Worm (Caenorhabditis elegans) whole organism, midembryonic: ENCODE results near the gene xbx-4.

Experiments
- T22C8.4 ChIP-seq: fragments of 200-800 bp; sonication (Bioruptor generic); IDR thresholded peaks from 2 replicates; pipeline ENCODE4 v1.3.6; 2022; ENCODE audit warnings: missing genetic modification characterization, missing compliant biosample characterization
- cog-1 ChIP-seq: sonication (generic microtip); optimal IDR thresholded peaks from 2 replicates; lab custom pipeline; 2016; ENCODE audit warnings: missing genetic modification characterization, missing compliant biosample characterization
- flt-1 ChIP-seq: fragments of 200-800 bp; sonication (Bioruptor generic); IDR thresholded peaks from 2 replicates; pipeline ENCODE4 v1.3.6; 2022; ENCODE audit warnings: missing genetic modification characterization, missing compliant biosample characterization
- klf-2 ChIP-seq: fragments of 200-800 bp; sonication (Bioruptor generic); conservative IDR thresholded peaks from 2 replicates; pipeline ENCODE4 v1.3.6; 2022; ENCODE audit warnings: missing genetic modification reagents, missing genetic modification characterization, missing compliant biosample characterization
- med-1 ChIP-seq: sonication (generic microtip); optimal IDR thresholded peaks from 2 replicates; lab custom pipeline; 2017; ENCODE audit warnings: missing genetic modification characterization, mild to moderate bottlenecking, missing compliant biosample characterization, antibody characterized with exemption, missing genetic modification reagents; ENCODE audit not compliant: insufficient read depth
- ref-1 ChIP-seq: fragments of 200-800 bp; sonication (Bioruptor generic); conservative IDR thresholded peaks from 2 replicates; pipeline ENCODE4 v1.3.6; 2022; ENCODE audit warnings: missing genetic modification reagents, missing genetic modification characterization, missing compliant biosample characterization
- tab-1 ChIP-seq: fragments of 200-800 bp; sonication (Bioruptor generic); IDR thresholded peaks from 2 replicates; pipeline ENCODE4 v1.3.6; 2022; ENCODE audit warnings: missing genetic modification characterization, missing compliant biosample characterization
- ztf-23 ChIP-seq: fragments of 200-800 bp; sonication (Bioruptor generic); IDR thresholded peaks from 2 replicates; pipeline ENCODE4 v1.3.6; 2022; ENCODE audit warnings: missing genetic modification reagents, missing genetic modification characterization, missing compliant biosample characterization
- ztf-29 ChIP-seq: fragments of 200-800 bp; sonication (Bioruptor generic); IDR thresholded peaks from 2 replicates; pipeline ENCODE4 v1.3.6; 2022; ENCODE audit warnings: missing genetic modification reagents, missing genetic modification characterization, missing compliant biosample characterization

The xbx-4 gene

DNA sequence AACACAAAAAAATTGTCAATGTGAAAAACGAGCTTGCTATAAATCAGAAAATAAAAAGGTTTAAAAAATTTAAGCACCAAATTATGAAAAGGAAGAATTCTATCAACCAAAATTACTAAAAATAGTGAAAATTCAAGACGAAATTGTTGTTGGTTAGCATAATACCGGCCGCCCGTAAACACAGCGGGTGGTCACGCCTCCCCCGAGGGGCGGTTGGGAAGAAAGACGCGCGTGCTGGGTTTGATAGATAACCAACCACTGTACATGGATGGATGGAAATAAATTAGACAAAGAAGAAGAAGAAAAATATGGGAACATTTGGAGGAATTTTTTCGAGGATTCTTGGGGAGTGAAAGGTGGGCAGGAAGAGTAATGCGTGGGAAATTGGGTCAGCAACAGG, 27.9 kb downstream of the xbx-4 start:
- no peak for TF ChIP-seq cog-1 (tag; lab: Kevin White, UChicago)
- TF ChIP-seq ztf-23 (GFP tag; lab: Robert Waterston, UW): no peak
- TF ChIP-seq ref-1 (GFP tag; lab: Robert Waterston, UW): no peak
- no peak for TF ChIP-seq T22C8.4 (GFP tag; lab: Robert Waterston, UW)
- TF ChIP-seq med-1 (GFP tag; lab: Kevin White, UChicago): no peak
- no peak for TF ChIP-seq klf-2
- no peak for TF ChIP-seq flt-1 (GFP tag; lab: Robert Waterston, UW)

DNA sequence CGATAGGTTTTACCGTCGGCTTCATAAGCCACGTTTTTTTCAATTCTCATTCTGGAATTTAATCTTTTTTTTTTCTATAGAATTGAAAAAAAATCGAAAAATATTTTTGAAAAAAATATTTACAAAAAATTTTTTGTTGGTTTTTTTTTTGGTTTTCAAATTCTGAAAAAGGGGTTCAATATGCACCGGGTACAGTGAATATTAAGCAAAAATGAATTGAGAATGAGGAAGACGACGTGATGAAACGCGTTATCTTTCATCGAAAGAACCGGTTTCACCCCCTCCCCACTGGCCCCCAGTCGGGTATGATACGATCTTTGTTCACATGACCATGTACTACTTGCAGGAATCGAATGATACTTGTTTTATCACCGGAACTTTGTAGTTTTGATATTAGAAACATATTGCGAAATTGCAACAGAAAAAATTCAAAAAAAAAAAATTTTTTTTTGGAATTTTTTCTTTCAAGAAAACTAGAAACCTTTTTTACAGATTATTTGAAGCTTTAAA, 34.9 kb downstream of the xbx-4 start, which contains the start of gene C54E4.5:
Gene C54E4.5, minus strand, starts transcription at position 51 of the 510 bp plus-strand sequence.
- TF ChIP-seq klf-2 (no peak), ztf-23 (GFP tag; lab: Robert Waterston, UW) (no peak), med-1 (GFP tag; lab: Kevin White, UChicago) (no peak), tab-1 (GFP tag; lab: Robert Waterston, UW) (no peak)

DNA sequence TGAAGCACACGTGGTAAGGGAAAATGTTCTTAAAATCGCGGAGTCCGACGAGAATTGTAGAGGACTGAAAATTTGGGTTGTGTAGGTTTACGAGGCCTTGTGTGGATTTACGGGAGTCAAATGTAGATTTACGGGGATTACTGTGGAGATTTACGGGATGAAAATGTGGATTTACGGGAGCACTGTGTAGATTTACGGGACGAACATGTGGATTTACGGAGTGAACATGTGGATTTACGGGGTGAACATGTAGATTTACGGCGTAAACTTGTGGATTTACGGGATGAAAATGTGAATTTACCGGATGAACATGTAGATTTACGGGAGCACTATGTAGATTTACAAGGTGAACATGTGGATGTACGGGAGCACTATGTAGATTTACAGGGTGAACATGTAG, 41.8 kb downstream of the xbx-4 start:
- TF ChIP-seq ztf-23 (GFP tag; lab: Robert Waterston, UW) (no peak), T22C8.4 (GFP tag; lab: Robert Waterston, UW) (no peak), ref-1 (GFP tag; lab: Robert Waterston, UW) (no peak), klf-2 (no peak), tab-1 (GFP tag; lab: Robert Waterston, UW) (no peak), ztf-29 (GFP tag; lab: Robert Waterston, UW) (no peak), med-1 (GFP tag; lab: Kevin White, UChicago) (no peak), cog-1 (tag; lab: Kevin White, UChicago) (no peak), flt-1 (GFP tag; lab: Robert Waterston, UW) (no peak)

DNA sequence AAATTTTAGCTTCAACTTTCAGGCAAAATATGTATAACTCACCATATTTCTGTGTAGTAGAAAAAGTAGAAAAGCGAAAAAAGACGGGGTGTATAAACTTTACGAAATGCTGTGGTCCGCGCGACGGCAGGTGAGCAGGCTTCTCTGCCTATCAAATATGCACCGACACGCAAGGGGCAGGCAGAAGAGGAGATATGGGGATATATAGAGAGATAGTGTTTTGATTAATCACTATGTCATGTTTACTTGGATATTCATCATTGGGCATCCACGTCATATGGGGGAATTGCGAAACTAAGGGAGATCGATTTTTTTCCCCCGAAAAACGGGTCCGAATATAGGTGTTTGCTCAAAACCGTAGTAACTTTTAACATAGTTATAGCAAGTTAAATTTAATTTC, 44.6 kb downstream of the xbx-4 start, which contains the start of gene gcy-37:
Gene gcy-37, minus strand, starts transcription at position 101 of the 400 bp plus-strand sequence.
- TF ChIP-seq klf-2 (no peak), flt-1 (GFP tag; lab: Robert Waterston, UW) (no peak), ztf-23 (GFP tag; lab: Robert Waterston, UW) (no peak), tab-1 (GFP tag; lab: Robert Waterston, UW) (no peak), T22C8.4 (GFP tag; lab: Robert Waterston, UW) (no peak), ztf-29 (GFP tag; lab: Robert Waterston, UW) (no peak), cog-1 (tag; lab: Kevin White, UChicago) (no peak), med-1 (GFP tag; lab: Kevin White, UChicago) (no peak), ref-1 (GFP tag; lab: Robert Waterston, UW) (no peak)

DNA sequence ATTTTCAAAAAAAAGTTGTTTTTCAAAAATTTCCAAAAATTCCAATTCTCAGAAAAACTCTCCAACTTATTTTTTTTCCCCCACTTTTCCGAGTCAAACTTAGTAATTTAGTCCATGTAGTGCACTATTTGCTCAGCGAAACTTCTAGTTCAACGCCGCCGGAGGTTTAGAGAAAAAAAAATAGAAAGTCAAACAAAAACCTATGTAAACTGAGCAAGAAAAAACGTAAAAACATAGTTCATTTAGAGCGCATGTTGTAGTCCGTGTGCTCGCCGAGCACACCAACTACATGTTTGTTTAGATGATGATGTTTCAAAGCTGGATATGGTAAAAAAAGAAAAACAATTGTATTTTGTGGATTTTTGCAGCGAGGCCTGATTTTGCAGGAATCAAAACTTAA, 47.8 kb downstream of the xbx-4 start:
- TF ChIP-seq klf-2 (no peak), flt-1 (GFP tag; lab: Robert Waterston, UW) (no peak), ref-1 (GFP tag; lab: Robert Waterston, UW) (no peak), T22C8.4 (GFP tag; lab: Robert Waterston, UW) (no peak), med-1 (GFP tag; lab: Kevin White, UChicago) (no peak), cog-1 (tag; lab: Kevin White, UChicago) (no peak), tab-1 (GFP tag; lab: Robert Waterston, UW) (no peak), ztf-29 (GFP tag; lab: Robert Waterston, UW) (no peak)
